Fruit fly (Drosophila melanogaster): ENCODE measurements around the gene Osi11.

The Osi11 gene

dm6 chr3R:6240263-6240662 is 28.3 kb downstream of the Osi11 start:
- TF ChIP-seq gl (tag; optimal IDR thresholded peaks at IDR 0.05): no peak
- no peak for TF ChIP-seq CG12605 (GFP tag; IDR thresholded peaks at IDR 0.05)
- no peak for TF ChIP-seq CG8301 (tag; optimal IDR thresholded peaks at IDR 0.05)
- no peak for TF ChIP-seq CG9948 (tag; optimal IDR thresholded peaks at IDR 0.05)
- no peak for TF ChIP-seq CG4496 (GFP tag; IDR thresholded peaks at IDR 0.05)
- TF ChIP-seq CG34367 (tag; optimal IDR thresholded peaks at IDR 0.05): no peak

DNA sequence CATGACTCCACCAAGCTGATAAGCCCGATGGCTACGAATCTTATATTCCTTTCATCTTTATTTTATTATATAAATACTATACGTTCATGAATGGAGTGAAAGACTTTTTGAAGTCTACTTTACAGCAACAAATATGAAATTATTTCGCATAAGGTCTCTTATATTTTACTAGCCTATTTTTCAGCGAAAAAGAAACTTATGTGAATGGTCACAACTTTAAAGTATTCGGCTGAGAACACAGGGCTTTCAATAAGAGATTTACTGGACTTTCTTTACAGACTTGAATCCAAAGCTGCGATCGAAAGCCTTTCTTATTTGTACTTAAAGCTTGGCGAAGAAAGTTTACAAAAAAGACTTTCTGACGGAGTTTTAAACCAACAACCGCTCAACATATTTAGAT is 29.6 kb downstream of the Osi11 start:
- TF ChIP-seq CG9948 (tag; optimal IDR thresholded peaks at IDR 0.05) (no peak), gl (tag; optimal IDR thresholded peaks at IDR 0.05) (no peak), Pif1B (GFP tag; optimal IDR thresholded peaks at IDR 0.05) (no peak), Pif1A (GFP tag; optimal IDR thresholded peaks at IDR 0.05) (no peak), EcR (GFP tag; optimal IDR thresholded peaks at IDR 0.05) (no peak)

DNA sequence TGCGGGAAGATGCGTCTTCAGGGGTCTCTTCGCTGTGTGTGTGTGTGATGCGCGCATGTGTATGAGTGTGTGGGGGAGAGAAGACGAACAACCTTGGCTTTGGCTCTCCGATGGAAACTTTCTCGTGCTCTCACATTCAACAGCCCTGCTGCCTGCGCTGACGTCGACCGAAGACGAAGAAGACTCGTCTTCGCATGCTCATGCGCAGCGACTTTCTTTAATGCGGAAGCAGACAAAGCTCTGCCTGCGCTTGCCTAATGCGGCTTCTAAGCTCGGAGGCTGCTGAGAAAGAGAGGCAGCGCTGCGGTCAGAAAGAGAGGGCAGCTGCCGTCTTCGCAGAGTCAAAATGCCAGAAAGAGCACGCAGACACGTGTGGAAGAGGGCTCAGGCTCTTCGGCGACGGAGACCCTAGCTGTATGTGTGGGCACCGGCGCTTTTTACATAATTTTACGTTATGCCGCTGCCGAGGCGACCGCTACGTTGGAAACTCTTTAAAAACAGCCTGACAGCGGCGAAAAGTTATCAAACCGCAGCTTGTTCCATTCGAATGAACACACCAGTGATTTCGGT is 34.3 kb downstream of the Osi11 start, which contains the start of gene Osi6:
TSS of gene Osi6 (plus strand) at position 520 of the 570 bp plus-strand sequence.
- TF ChIP-seq CG14655 (GFP tag; optimal IDR thresholded peaks at IDR 0.05): no peak
- no peak for TF ChIP-seq CG12605 (GFP tag; IDR thresholded peaks at IDR 0.05)
- no peak for TF ChIP-seq CG10348 (GFP tag; IDR thresholded peaks at IDR 0.05)
- TF ChIP-seq CG34367 (tag; optimal IDR thresholded peaks at IDR 0.05): no peak
- no peak for TF ChIP-seq CG15710 (tag; optimal IDR thresholded peaks at IDR 0.05)
- TF ChIP-seq gl (tag; optimal IDR thresholded peaks at IDR 0.05): no peak
- TF ChIP-seq rn (GFP tag; IDR thresholded peaks at IDR 0.05): no peak
- TF ChIP-seq CG9948 (tag; optimal IDR thresholded peaks at IDR 0.05): no peak
- TF ChIP-seq Snoo (tag; optimal IDR thresholded peaks at IDR 0.05): no peak
- no peak for TF ChIP-seq Ets98B (GFP tag; IDR thresholded peaks at IDR 0.05)

- peak; percentile 29 for TF ChIP-seq CG8301 (tag; optimal IDR thresholded peaks at IDR 0.05)
- TF ChIP-seq CG14655 (GFP tag; optimal IDR thresholded peaks at IDR 0.05): peak; percentile 20
- TF ChIP-seq CG4496 (GFP tag; IDR thresholded peaks at IDR 0.05): no peak
- TF ChIP-seq CG32121 (GFP tag; IDR thresholded peaks at IDR 0.05): no peak
- no peak for TF ChIP-seq Snoo (tag; optimal IDR thresholded peaks at IDR 0.05)
These were observed 35.5 kb downstream of the Osi11 start for dm6 chr3R:6233104-6233503.

dm6 chr3R:6231391-6231790 is 37.2 kb downstream of the Osi11 start:
- TF ChIP-seq rn (GFP tag; IDR thresholded peaks at IDR 0.05) (no peak), gl (tag; optimal IDR thresholded peaks at IDR 0.05) (no peak), CG9948 (tag; optimal IDR thresholded peaks at IDR 0.05) (no peak), Pif1B (GFP tag; optimal IDR thresholded peaks at IDR 0.05) (no peak), CG10348 (GFP tag; IDR thresholded peaks at IDR 0.05) (no peak), Snoo (tag; optimal IDR thresholded peaks at IDR 0.05) (no peak), Ets98B (GFP tag; IDR thresholded peaks at IDR 0.05) (no peak), CG15710 (tag; optimal IDR thresholded peaks at IDR 0.05) (no peak), CG8301 (tag; optimal IDR thresholded peaks at IDR 0.05) (no peak), D1 (tag; optimal IDR thresholded peaks at IDR 0.05) (no peak)

- TF ChIP-seq CG32121 (GFP tag; IDR thresholded peaks at IDR 0.05): no peak
- no peak for TF ChIP-seq CG4496 (GFP tag; IDR thresholded peaks at IDR 0.05)
- TF ChIP-seq CG12605 (GFP tag; IDR thresholded peaks at IDR 0.05): no peak
- TF ChIP-seq D1 (tag; optimal IDR thresholded peaks at IDR 0.05): no peak
- TF ChIP-seq Pif1B (GFP tag; optimal IDR thresholded peaks at IDR 0.05): no peak
- TF ChIP-seq CG13204 (GFP tag; optimal IDR thresholded peaks at IDR 0.05): no peak
- no peak for TF ChIP-seq EcR (GFP tag; optimal IDR thresholded peaks at IDR 0.05)
- no peak for TF ChIP-seq Snoo (tag; optimal IDR thresholded peaks at IDR 0.05)
- no peak for TF ChIP-seq CG10348 (GFP tag; IDR thresholded peaks at IDR 0.05)
- no peak for TF ChIP-seq Ets98B (GFP tag; IDR thresholded peaks at IDR 0.05)
- no peak for TF ChIP-seq gl (tag; optimal IDR thresholded peaks at IDR 0.05)
- TF ChIP-seq Pif1A (GFP tag; optimal IDR thresholded peaks at IDR 0.05): no peak
- TF ChIP-seq CG9948 (tag; optimal IDR thresholded peaks at IDR 0.05): no peak
- TF ChIP-seq CG15710 (tag; optimal IDR thresholded peaks at IDR 0.05): no peak
These were observed 38.3 kb downstream of the Osi11 start for dm6 chr3R:6230298-6230697.

DNA sequence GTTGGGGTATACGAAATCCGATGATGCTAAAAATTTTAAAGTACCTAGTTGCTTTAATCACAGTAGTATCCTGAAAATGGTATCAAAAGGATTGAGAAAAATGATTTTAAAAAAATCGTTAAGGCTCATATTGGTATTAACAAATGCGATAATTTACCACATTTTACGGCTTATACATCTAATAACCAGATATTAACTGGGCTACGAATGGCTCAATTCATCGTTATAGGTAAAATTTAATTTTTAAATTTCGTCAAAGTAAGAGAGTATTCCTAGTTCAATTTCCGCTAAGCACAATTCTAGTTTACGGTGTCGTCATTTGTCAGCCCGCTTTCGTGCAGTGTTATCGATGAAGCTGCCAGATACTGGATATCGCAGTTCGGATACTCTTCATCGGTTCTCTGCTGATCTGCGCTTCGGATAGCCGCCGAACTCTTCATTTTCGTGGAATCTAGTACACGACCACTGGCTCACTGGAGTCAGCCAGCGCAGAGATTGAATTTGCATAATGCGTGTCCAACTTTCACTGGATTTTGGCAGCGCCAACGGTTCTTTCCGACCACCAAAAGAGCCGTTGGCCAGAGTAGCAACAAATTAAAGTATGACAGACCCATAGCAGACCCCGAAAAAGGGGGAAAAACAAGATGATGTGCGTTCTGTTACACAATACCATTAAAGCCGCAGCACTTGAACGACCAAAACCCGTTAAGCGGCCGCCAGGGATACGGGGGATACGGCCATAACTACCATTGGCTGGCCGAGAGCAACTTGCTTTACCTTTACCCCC is 39.3 kb downstream of the Osi11 start:
- TF ChIP-seq Pif1B (GFP tag; optimal IDR thresholded peaks at IDR 0.05) (no peak), CG15710 (tag; optimal IDR thresholded peaks at IDR 0.05) (no peak), CG8301 (tag; optimal IDR thresholded peaks at IDR 0.05) (peak; percentile 38), CG13204 (GFP tag; optimal IDR thresholded peaks at IDR 0.05) (peak; percentile 46), EcR (GFP tag; optimal IDR thresholded peaks at IDR 0.05) (no peak), CG8159 (tag; optimal IDR thresholded peaks at IDR 0.05) (no peak), fd96Ca (GFP tag; IDR thresholded peaks at IDR 0.05) (no peak), CG14655 (GFP tag; optimal IDR thresholded peaks at IDR 0.05) (peak; percentile 31)

All from whole organism, pupa.